Worm (Caenorhabditis elegans) whole organism, L4 larva: ENCODE results near the gene F19B6.10.

Source experiments
- D1046.2 ChIP-seq: fragments of 200-800 bp; sonication (Bioruptor generic); IDR thresholded peaks from 2 replicates; pipeline ENCODE4 v1.3.6; 2022; ENCODE audit warnings: missing genetic modification characterization, missing compliant biosample characterization
- F10B5.3 ChIP-seq: sonication (generic microtip); optimal IDR thresholded peaks from 2 replicates; lab custom pipeline; 2016; ENCODE audit warnings: mild to moderate bottlenecking, missing genetic modification characterization, missing compliant biosample characterization
- F49E8.2 ChIP-seq: sonication (generic microtip); optimal IDR thresholded peaks from 2 replicates; lab custom pipeline; 2016; ENCODE audit warnings: missing compliant biosample characterization, mild to moderate bottlenecking, missing genetic modification characterization, borderline replicate concordance
- Y75B8A.6 ChIP-seq: fragments of 200-800 bp; sonication (Bioruptor generic); IDR thresholded peaks from 2 replicates; pipeline ENCODE4 v1.3.6; 2022; ENCODE audit warnings: missing genetic modification reagents, missing genetic modification characterization, missing compliant biosample characterization
- ZK546.5 ChIP-seq, 2 experiments: sonication (generic microtip); optimal IDR thresholded peaks; 2 replicates each; lab custom pipeline; 2017; ENCODE audit warnings: missing biosample characterization in 2 of 2, missing genetic modification characterization in 2 of 2
- ama-1 ChIP-seq: fragments of 150-350 bp; optimal IDR thresholded peaks from 2 replicates; lab custom pipeline; 2014; ENCODE audit warnings: inconsistent platforms, mixed read lengths
- arid-1 ChIP-seq: fragments of 200-800 bp; sonication (Bioruptor generic); conservative IDR thresholded peaks from 2 replicates; pipeline ENCODE4 v1.3.6; 2022; ENCODE audit warnings: missing genetic modification reagents, missing genetic modification characterization, missing compliant biosample characterization
- ceh-20 ChIP-seq: fragments of 200-800 bp; sonication (Bioruptor generic); IDR thresholded peaks from 2 replicates; pipeline ENCODE4 v1.3.6; 2022; ENCODE audit warnings: missing genetic modification reagents, missing genetic modification characterization, missing compliant biosample characterization
- ceh-44 ChIP-seq: fragments of 200-800 bp; sonication (Bioruptor generic); IDR thresholded peaks from 2 replicates; pipeline ENCODE4 v1.3.6; 2022; ENCODE audit warnings: missing genetic modification reagents, missing genetic modification characterization, missing compliant biosample characterization
- cey-2 ChIP-seq: sonication (generic microtip); optimal IDR thresholded peaks from 3 replicates; lab custom pipeline; 2017; ENCODE audit warnings: missing genetic modification characterization, mild to moderate bottlenecking, missing compliant biosample characterization, antibody characterized with exemption, borderline replicate concordance; ENCODE audit not compliant: insufficient read depth
- ctbp-1 ChIP-seq: fragments of 200-800 bp; sonication (Bioruptor generic); IDR thresholded peaks from 2 replicates; pipeline ENCODE4 v1.3.6; 2022; ENCODE audit warnings: missing genetic modification reagents, missing genetic modification characterization, missing compliant biosample characterization
- daf-12 ChIP-seq: fragments of 150-350 bp; optimal IDR thresholded peaks from 2 replicates; lab custom pipeline; 2014; ENCODE audit warnings: missing biosample characterization, missing genetic modification reagents, missing genetic modification characterization
- daf-16 ChIP-seq, 3 experiments: sonication (generic microtip); optimal IDR thresholded peaks; 2 replicates each; lab custom pipeline; 2016 to 2017; ENCODE audit warnings: missing genetic modification characterization in 3 of 3, missing genetic modification reagents in 3 of 3, mild to moderate bottlenecking in 2 of 3, missing compliant biosample characterization in 2 of 3, missing biosample characterization in 1 of 3, moderate library complexity in 1 of 3
- dmd-6 ChIP-seq: fragments of 200-800 bp; sonication (Bioruptor generic); IDR thresholded peaks from 2 replicates; pipeline ENCODE4 v1.3.6; 2022; ENCODE audit warnings: missing genetic modification reagents, missing genetic modification characterization, missing compliant biosample characterization
- dmd-8 ChIP-seq: fragments of 200-800 bp; sonication (Bioruptor generic); IDR thresholded peaks from 2 replicates; pipeline ENCODE4 v1.3.6; 2022; ENCODE audit warnings: missing genetic modification characterization, missing compliant biosample characterization
- dmd-9 ChIP-seq: fragments of 200-800 bp; sonication (Bioruptor generic); IDR thresholded peaks from 2 replicates; pipeline ENCODE4 v1.3.6; 2022; ENCODE audit warnings: missing genetic modification reagents, missing genetic modification characterization, missing compliant biosample characterization
- dpl-1 ChIP-seq: fragments of 150-350 bp; optimal IDR thresholded peaks from 2 replicates; lab custom pipeline; 2014; ENCODE audit warnings: missing biosample characterization, missing genetic modification reagents, missing genetic modification characterization
- dve-1 ChIP-seq: sonication (generic microtip); optimal IDR thresholded peaks from 2 replicates; lab custom pipeline; 2017; ENCODE audit warnings: antibody characterized with exemption, mild to moderate bottlenecking, missing genetic modification characterization, missing compliant biosample characterization; ENCODE audit not compliant: insufficient read depth
- egl-43 ChIP-seq: fragments of 200-800 bp; sonication (Bioruptor generic); IDR thresholded peaks from 2 replicates; pipeline ENCODE4 v1.3.6; 2022; ENCODE audit warnings: missing genetic modification reagents, missing genetic modification characterization, missing compliant biosample characterization
- hif-1 ChIP-seq, 2 experiments: sonication (generic microtip); optimal IDR thresholded peaks; 2 replicates each; lab custom pipeline; 2016 to 2017; ENCODE audit warnings: missing compliant biosample characterization in 2 of 2, missing genetic modification characterization in 2 of 2, missing genetic modification reagents in 2 of 2, missing genotype in 2 of 2, mild to moderate bottlenecking in 1 of 2
- hlh-30 ChIP-seq: sonication (generic microtip); optimal IDR thresholded peaks from 2 replicates; lab custom pipeline; 2017; ENCODE audit warnings: antibody characterized with exemption, mild to moderate bottlenecking, missing genetic modification characterization, missing compliant biosample characterization; ENCODE audit not compliant: insufficient read depth
- hmg-1.1 ChIP-seq: fragments of 200-800 bp; sonication (Bioruptor generic); IDR thresholded peaks from 2 replicates; pipeline ENCODE4 v1.3.6; 2022; ENCODE audit warnings: missing genetic modification reagents, missing genetic modification characterization, missing compliant biosample characterization
- lin-38 ChIP-seq: fragments of 200-800 bp; sonication (Bioruptor generic); IDR thresholded peaks from 2 replicates; pipeline ENCODE4 v1.3.6; 2022; ENCODE audit warnings: missing genetic modification reagents, missing genetic modification characterization, missing compliant biosample characterization
- lsy-2 ChIP-seq, 2 experiments: fragments of 150-350 bp in 1 of 2; sonication (generic microtip) in 1 of 2; optimal IDR thresholded peaks; 2 replicates each; lab custom pipeline; 2014 to 2017; ENCODE audit warnings: missing biosample characterization in 2 of 2, missing genetic modification characterization in 2 of 2
- madf-5 ChIP-seq, 2 experiments: fragments of 200-800 bp; sonication (Bioruptor generic); IDR thresholded peaks; 2 replicates each; pipeline ENCODE4 v1.3.6; 2022; ENCODE audit warnings: missing compliant biosample characterization in 2 of 2, missing genetic modification characterization in 2 of 2
- madf-9 ChIP-seq: fragments of 200-800 bp; sonication (Bioruptor generic); conservative IDR thresholded peaks from 2 replicates; pipeline ENCODE4 v1.3.6; 2022; ENCODE audit warnings: missing genetic modification reagents, missing genetic modification characterization, missing compliant biosample characterization
- mdl-1 ChIP-seq, 2 experiments: fragments of 150-350 bp in 1 of 2; sonication (generic microtip) in 1 of 2; optimal IDR thresholded peaks; 2 replicates each; lab custom pipeline; 2014 to 2017; ENCODE audit warnings: missing biosample characterization in 2 of 2, missing genetic modification characterization in 2 of 2
- mep-1 ChIP-seq: fragments of 150-350 bp; sonication (generic microtip); optimal IDR thresholded peaks from 3 replicates; lab custom pipeline; 2014; ENCODE audit warnings: missing biosample characterization, missing genetic modification characterization
- mes-2 ChIP-seq: sonication (generic microtip); optimal IDR thresholded peaks from 2 replicates; lab custom pipeline; 2016; ENCODE audit warnings: missing genotype, mild to moderate bottlenecking, missing genetic modification characterization, missing compliant biosample characterization; ENCODE audit not compliant: poor library complexity, severe bottlenecking
- nhr-28 ChIP-seq: fragments of 150-350 bp; optimal IDR thresholded peaks from 2 replicates; lab custom pipeline; 2014; ENCODE audit warnings: missing biosample characterization, missing genetic modification characterization
- nhr-6 ChIP-seq: fragments of 150-350 bp; optimal IDR thresholded peaks from 2 replicates; lab custom pipeline; 2014; ENCODE audit warnings: missing biosample characterization, missing genetic modification characterization
- php-3 ChIP-seq: fragments of 200-800 bp; sonication (Bioruptor generic); IDR thresholded peaks from 2 replicates; pipeline ENCODE4 v1.3.6; 2022; ENCODE audit warnings: missing genetic modification reagents, missing genetic modification characterization, missing compliant biosample characterization
- rbr-2 ChIP-seq: sonication (generic microtip); optimal IDR thresholded peaks from 2 replicates; lab custom pipeline; 2016; ENCODE audit warnings: missing genotype, missing genetic modification characterization, missing compliant biosample characterization
- tra-1 ChIP-seq: fragments of 200-800 bp; sonication (Bioruptor generic); IDR thresholded peaks from 2 replicates; pipeline ENCODE4 v1.3.6; 2022; ENCODE audit warnings: missing genetic modification reagents, missing genetic modification characterization, missing compliant biosample characterization
- unc-62 ChIP-seq, 3 experiments: fragments of 150-350 bp in 1 of 3; sonication (generic microtip); optimal IDR thresholded peaks in 2 of 3; peaks in 1 of 3; 1 replicate in 1 of 3; 2 replicates in 2 of 3; lab custom pipeline; 2014 to 2017; ENCODE audit warnings: missing biosample characterization in 3 of 3, missing genetic modification characterization in 3 of 3, missing genetic modification reagents in 3 of 3, missing genotype in 1 of 3
- zip-2 ChIP-seq: fragments of 150-350 bp; optimal IDR thresholded peaks from 2 replicates; lab custom pipeline; 2014; ENCODE audit warnings: missing biosample characterization, missing genetic modification characterization
- ztf-7 ChIP-seq: fragments of 150-350 bp; optimal IDR thresholded peaks from 2 replicates; lab custom pipeline; 2014; ENCODE audit warnings: missing biosample characterization, missing genetic modification characterization

The F19B6.10 gene

ce11 chrIV:12326932-12327331, 10.1 kb upstream of the F19B6.10 start, which contains the start of gene F19B6.3:
Gene F19B6.3, plus strand, starts transcription at chrIV:12327232.
- TF ChIP-seq egl-43 (GFP tag; lab: Robert Waterston, UW): 0 out of 2 replicates have a peak, but pooled peaks have one; percentile 9
- TF ChIP-seq, all 104 proteins: peak for 1; not testable (repeated sequence) for 103

DNA sequence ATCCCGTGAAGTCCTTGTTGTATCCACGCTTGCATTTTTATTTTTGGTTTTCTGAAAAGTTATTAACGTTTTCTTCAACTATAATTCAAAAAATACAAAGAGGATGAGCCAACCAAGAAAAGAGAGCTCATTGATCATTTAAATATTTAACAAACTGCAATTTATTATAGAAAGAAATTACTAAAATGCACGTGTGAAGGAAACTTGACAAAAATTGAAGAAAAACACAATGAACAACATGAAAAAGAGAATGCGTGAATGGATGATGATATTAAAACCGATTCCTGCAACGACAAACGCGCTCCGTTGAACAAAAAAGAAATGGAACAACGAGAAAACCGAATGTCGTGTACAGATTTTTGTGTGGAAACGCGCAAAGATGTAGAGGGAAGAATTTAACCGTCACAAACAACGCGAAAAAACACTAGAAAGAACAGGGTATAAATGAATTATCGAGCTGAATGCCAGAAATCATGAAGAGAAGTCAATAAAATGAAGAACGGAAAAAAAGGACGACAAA, 6.1 kb upstream of the F19B6.10 start, which contains the start of gene ufd-1:
Gene ufd-1, minus strand, starts transcription at position 51 of the 520 bp plus-strand sequence.
- TF ChIP-seq nhr-6 (tag; lab: Kevin White, UChicago) (no peak), mes-2 (tag; lab: Kevin White, UChicago) (peak; percentile 37), lin-38 (GFP tag; lab: Robert Waterston, UW) (peak; percentile 42), mdl-1 (tag; optimal IDR thresholded peaks at IDR 0.05; lab: Kevin White, UChicago) (no peak), ama-1 (lab: Kevin White, UChicago) (peak; percentile 29), dpl-1 (GFP tag; lab: Kevin White, UChicago) (peak; percentile 13), mep-1 (tag; lab: Kevin White, UChicago) (peak; percentile 51), nhr-28 (tag; lab: Kevin White, UChicago) (peak; percentile 58), arid-1 (GFP tag; lab: Robert Waterston, UW) (no peak)

ce11 chrIV:12334142-12334541, 2.9 kb upstream of the F19B6.10 start:
- TF ChIP-seq hlh-30: no peak
- peak in 1 of 2 experiments; percentile 61; a peak in 1 of 4 replicates for TF ChIP-seq madf-5 (GFP tag; IDR thresholded peaks at IDR 0.05; lab: Robert Waterston, UW)
- TF ChIP-seq zip-2 (tag; lab: Kevin White, UChicago): no peak
- TF ChIP-seq php-3 (GFP tag; lab: Robert Waterston, UW): no peak
- no peak for TF ChIP-seq D1046.2
- peak; percentile 17 for TF ChIP-seq dve-1 (tag; lab: Kevin White, UChicago)
- TF ChIP-seq dmd-6: peak; percentile 42; the same call in 1 of the 2 replicates
- TF ChIP-seq ZK546.5 (tag; optimal IDR thresholded peaks at IDR 0.05; lab: Kevin White, UChicago): no peak
- TF ChIP-seq nhr-28 (tag; lab: Kevin White, UChicago): peak; percentile 18

DNA sequence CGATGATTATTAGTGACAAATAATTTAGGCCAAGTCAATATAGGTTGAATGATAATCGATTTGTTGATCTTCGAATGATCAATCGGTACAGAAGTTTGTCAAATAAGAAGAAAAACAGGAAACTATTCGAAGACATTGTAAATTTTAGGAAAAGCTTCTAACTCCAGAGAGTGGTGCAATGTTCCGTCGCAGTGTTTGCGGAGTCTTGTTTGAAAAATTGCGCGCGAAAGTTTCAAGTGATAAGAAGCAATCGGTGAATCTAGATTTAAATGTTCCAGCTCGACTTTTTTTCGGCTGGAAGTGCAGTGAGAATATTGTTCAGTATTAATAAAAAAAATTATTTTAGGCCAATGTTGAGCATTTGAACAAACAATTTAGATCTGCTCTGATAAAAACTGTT, 2.3 kb upstream of the F19B6.10 start:
- TF ChIP-seq ztf-7 (no peak), lsy-2 (tag; optimal IDR thresholded peaks at IDR 0.05; lab: Kevin White, UChicago) (peak in 1 of 2 experiments; percentile 15), daf-12 (tag; lab: Kevin White, UChicago) (no peak), mdl-1 (tag; optimal IDR thresholded peaks at IDR 0.05; lab: Kevin White, UChicago) (no peak), dpl-1 (GFP tag; lab: Kevin White, UChicago) (peak; percentile 79), daf-16 (GFP tag; optimal IDR thresholded peaks at IDR 0.05; lab: Kevin White, UChicago) (no peak), daf-16 (tag; optimal IDR thresholded peaks at IDR 0.05; lab: Kevin White, UChicago) (peak; percentile 29), F10B5.3 (no peak), mes-2 (tag; lab: Kevin White, UChicago) (peak; percentile 14), ZK546.5 (tag; optimal IDR thresholded peaks at IDR 0.05; lab: Kevin White, UChicago) (no peak), F49E8.2 (tag; lab: Kevin White, UChicago) (no peak)

DNA sequence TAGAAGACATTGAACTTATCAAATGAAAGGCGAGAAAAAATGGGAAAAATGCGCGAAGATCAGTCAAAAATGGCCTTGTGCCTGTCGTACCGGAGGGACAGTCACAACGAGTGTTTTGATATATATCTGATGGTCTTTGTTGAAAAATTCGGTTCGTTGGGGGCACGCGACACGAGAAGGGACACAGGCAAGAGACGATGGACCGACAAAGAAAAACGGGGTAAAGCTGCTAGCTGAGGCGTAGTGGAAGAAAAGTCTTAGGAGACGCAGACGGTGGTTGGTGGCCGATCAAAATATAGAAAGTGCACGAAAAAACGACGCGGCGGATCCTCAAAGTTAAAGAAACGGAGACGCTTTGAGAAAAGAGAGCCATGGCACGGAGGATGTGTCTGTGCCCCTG, 1.7 kb upstream of the F19B6.10 start:
- TF ChIP-seq ctbp-1 (no peak), hlh-30 (peak; percentile 63), unc-62 (GFP tag; optimal IDR thresholded peaks at IDR 0.05 in 1 of 2; lab: Kevin White, UChicago) (peak in 1 of 2 experiments; percentile 68), unc-62 (tag; optimal IDR thresholded peaks at IDR 0.05; lab: Kevin White, UChicago) (no peak), ceh-44 (GFP tag; lab: Robert Waterston, UW) (no peak), Y75B8A.6 (GFP tag; lab: Robert Waterston, UW) (no peak), madf-9 (GFP tag; lab: Robert Waterston, UW) (no peak), dpl-1 (GFP tag; lab: Kevin White, UChicago) (no peak), cey-2 (tag; lab: Kevin White, UChicago) (no peak), dmd-8 (GFP tag; lab: Robert Waterston, UW) (no peak), ama-1 (lab: Kevin White, UChicago) (no peak), dmd-9 (GFP tag; lab: Robert Waterston, UW) (0 out of 2 replicates have a peak, but pooled peaks have one; percentile 10), hif-1 (tag; optimal IDR thresholded peaks at IDR 0.05; lab: Kevin White, UChicago) (peak in 1 of 2 experiments; percentile 28), daf-16 (GFP tag; optimal IDR thresholded peaks at IDR 0.05; lab: Kevin White, UChicago) (peak in 1 of 2 experiments; percentile 42), daf-16 (tag; optimal IDR thresholded peaks at IDR 0.05; lab: Kevin White, UChicago) (no peak), mdl-1 (tag; optimal IDR thresholded peaks at IDR 0.05; lab: Kevin White, UChicago) (peak in 1 of 2 experiments; percentile 26), ceh-20 (GFP tag; lab: Robert Waterston, UW) (no peak), hmg-1.1 (GFP tag; lab: Robert Waterston, UW) (peak; percentile 54; the same call in 1 of the 2 replicates), tra-1 (GFP tag; lab: Robert Waterston, UW) (no peak), rbr-2 (peak; percentile 10)
- TF ChIP-seq, all 104 proteins: peak for 8
